Fruit fly (Drosophila melanogaster) ovary, adult (tissue): ENCODE results near the gene CG2493.

Experiments
- CG17801 ChIP-seq: fragments of 200-800 bp; optimal IDR thresholded peaks from 2 replicates; lab custom pipeline; 2019; ENCODE audit warnings: missing biosample characterization, mild to moderate bottlenecking, missing genetic modification characterization, moderate library complexity; ENCODE audit not compliant: partially characterized antibody

Gene CG2493

dm6 chr2L:20414750-20415211, 48.5 kb downstream of the CG2493 start, which contains the start of gene CG10947:
CG10947 (minus strand) TSS chr2L:20414800.
- TF ChIP-seq CG17801 (GFP tag; lab: Kevin White, UChicago): no peak

dm6 chr2L:20413826-20414225, 49.4 kb downstream of the CG2493 start:
- no peak for TF ChIP-seq CG17801 (GFP tag; lab: Kevin White, UChicago)
